Worm (Caenorhabditis elegans) whole organism, midembryonic: ENCODE data around the gene mec-5.

Experiments
- T22C8.4 ChIP-seq: fragments of 200-800 bp; sonication (Bioruptor generic); IDR thresholded peaks from 2 replicates; pipeline ENCODE4 v1.3.6; 2022; ENCODE audit warnings: missing genetic modification characterization, missing compliant biosample characterization
- cog-1 ChIP-seq: sonication (generic microtip); optimal IDR thresholded peaks from 2 replicates; lab custom pipeline; 2016; ENCODE audit warnings: missing genetic modification characterization, missing compliant biosample characterization
- flt-1 ChIP-seq: fragments of 200-800 bp; sonication (Bioruptor generic); IDR thresholded peaks from 2 replicates; pipeline ENCODE4 v1.3.6; 2022; ENCODE audit warnings: missing genetic modification characterization, missing compliant biosample characterization
- klf-2 ChIP-seq: fragments of 200-800 bp; sonication (Bioruptor generic); conservative IDR thresholded peaks from 2 replicates; pipeline ENCODE4 v1.3.6; 2022; ENCODE audit warnings: missing genetic modification reagents, missing genetic modification characterization, missing compliant biosample characterization
- med-1 ChIP-seq: sonication (generic microtip); optimal IDR thresholded peaks from 2 replicates; lab custom pipeline; 2017; ENCODE audit warnings: missing genetic modification characterization, mild to moderate bottlenecking, missing compliant biosample characterization, antibody characterized with exemption, missing genetic modification reagents; ENCODE audit not compliant: insufficient read depth
- ref-1 ChIP-seq: fragments of 200-800 bp; sonication (Bioruptor generic); conservative IDR thresholded peaks from 2 replicates; pipeline ENCODE4 v1.3.6; 2022; ENCODE audit warnings: missing genetic modification reagents, missing genetic modification characterization, missing compliant biosample characterization
- tab-1 ChIP-seq: fragments of 200-800 bp; sonication (Bioruptor generic); IDR thresholded peaks from 2 replicates; pipeline ENCODE4 v1.3.6; 2022; ENCODE audit warnings: missing genetic modification characterization, missing compliant biosample characterization
- ztf-23 ChIP-seq: fragments of 200-800 bp; sonication (Bioruptor generic); IDR thresholded peaks from 2 replicates; pipeline ENCODE4 v1.3.6; 2022; ENCODE audit warnings: missing genetic modification reagents, missing genetic modification characterization, missing compliant biosample characterization
- ztf-29 ChIP-seq: fragments of 200-800 bp; sonication (Bioruptor generic); IDR thresholded peaks from 2 replicates; pipeline ENCODE4 v1.3.6; 2022; ENCODE audit warnings: missing genetic modification reagents, missing genetic modification characterization, missing compliant biosample characterization

The mec-5 gene

DNA sequence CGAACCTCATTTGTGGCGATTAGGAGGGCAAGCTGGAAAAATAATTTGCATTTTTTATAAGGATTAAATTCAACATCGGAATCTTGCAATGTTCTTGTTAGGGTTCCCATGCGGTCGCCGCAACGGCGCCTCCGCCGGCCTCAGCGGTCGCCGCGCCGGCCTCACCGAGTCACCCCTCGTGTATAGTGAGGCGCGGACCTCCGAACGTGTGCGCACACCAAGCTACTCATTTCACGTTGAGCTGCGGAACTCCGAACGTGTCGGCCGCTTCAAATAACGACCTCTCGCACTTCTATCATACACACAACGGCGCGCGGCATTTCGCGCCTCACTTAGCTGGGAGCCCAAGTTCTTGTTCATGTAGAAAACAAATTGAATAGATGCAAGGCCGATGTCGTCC, 6.0 kb upstream of the mec-5 start:
- TF ChIP-seq tab-1 (GFP tag; lab: Robert Waterston, UW): no peak
- no peak for TF ChIP-seq ztf-29 (GFP tag; lab: Robert Waterston, UW)
- TF ChIP-seq klf-2 (GFP tag; lab: Robert Waterston, UW): no peak
- no peak for TF ChIP-seq med-1 (GFP tag; lab: Kevin White, UChicago)
- TF ChIP-seq cog-1 (tag; lab: Kevin White, UChicago): no peak
- no peak for TF ChIP-seq ref-1 (GFP tag; lab: Robert Waterston, UW)
- no peak for TF ChIP-seq ztf-23 (GFP tag; lab: Robert Waterston, UW)
- TF ChIP-seq T22C8.4 (GFP tag; lab: Robert Waterston, UW): no peak
- TF ChIP-seq flt-1 (GFP tag; lab: Robert Waterston, UW): no peak

DNA sequence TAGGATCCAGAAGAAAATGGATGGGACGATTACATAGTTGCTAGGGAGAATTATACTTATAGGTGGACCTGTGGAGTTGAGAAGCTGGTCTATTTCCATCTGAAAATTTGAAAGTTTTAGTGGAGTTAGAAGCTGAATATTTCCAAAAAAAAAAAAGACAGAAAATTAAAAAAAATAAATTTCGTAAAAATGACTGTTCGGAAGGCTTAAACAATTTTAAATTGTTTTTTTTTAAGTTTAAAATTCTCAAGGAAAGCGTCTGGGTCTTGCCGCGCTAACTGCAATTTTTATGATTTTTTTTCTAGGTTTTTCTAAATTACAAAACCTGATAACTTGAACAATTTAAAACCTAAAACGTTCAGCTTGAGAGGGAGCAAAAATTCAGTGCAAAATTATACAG, 4.6 kb upstream of the mec-5 start, which contains the start of gene mrp-3:
Gene mrp-3, minus strand, starts transcription at position 101 of the 400 bp plus-strand sequence.
- TF ChIP-seq T22C8.4 (GFP tag; lab: Robert Waterston, UW) (no peak), tab-1 (GFP tag; lab: Robert Waterston, UW) (no peak), ztf-29 (GFP tag; lab: Robert Waterston, UW) (no peak), ztf-23 (GFP tag; lab: Robert Waterston, UW) (no peak), cog-1 (tag; lab: Kevin White, UChicago) (no peak), ref-1 (GFP tag; lab: Robert Waterston, UW) (no peak), flt-1 (GFP tag; lab: Robert Waterston, UW) (no peak), med-1 (GFP tag; lab: Kevin White, UChicago) (no peak), klf-2 (GFP tag; lab: Robert Waterston, UW) (no peak)

DNA sequence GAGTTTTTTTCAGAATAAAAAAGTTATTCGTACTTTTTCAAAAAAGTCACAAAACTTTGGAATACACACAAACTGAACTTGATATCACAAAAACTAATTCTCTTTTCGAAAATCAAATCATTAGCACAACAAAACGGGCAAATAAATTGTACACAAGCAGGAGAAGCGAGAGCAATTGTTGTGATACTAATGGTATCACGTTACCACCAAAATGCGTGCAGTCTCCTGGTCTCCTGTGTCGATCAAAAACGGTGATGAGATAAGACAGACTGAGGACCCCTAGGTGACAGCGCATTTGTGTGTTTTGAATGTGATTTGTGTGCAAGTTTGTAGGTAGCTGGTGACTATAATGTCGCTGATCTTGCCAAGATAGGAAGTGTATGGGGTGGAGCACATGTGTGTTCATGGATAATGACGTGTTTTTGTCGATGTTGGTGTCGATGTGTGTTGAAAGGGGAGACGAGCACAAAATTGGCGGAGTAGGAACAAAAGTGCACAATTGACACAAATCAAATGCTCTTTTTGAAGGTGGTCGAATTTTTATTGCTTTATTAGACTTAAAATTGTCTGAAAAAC, 4.0 kb upstream of the mec-5 start:
- TF ChIP-seq ztf-23 (GFP tag; lab: Robert Waterston, UW): no peak
- no peak for TF ChIP-seq tab-1 (GFP tag; lab: Robert Waterston, UW)
- no peak for TF ChIP-seq cog-1 (tag; lab: Kevin White, UChicago)
- TF ChIP-seq ztf-29 (GFP tag; lab: Robert Waterston, UW): no peak
- no peak for TF ChIP-seq ref-1 (GFP tag; lab: Robert Waterston, UW)
- no peak for TF ChIP-seq med-1 (GFP tag; lab: Kevin White, UChicago)
- TF ChIP-seq klf-2 (GFP tag; lab: Robert Waterston, UW): no peak
- TF ChIP-seq flt-1 (GFP tag; lab: Robert Waterston, UW): no peak

DNA sequence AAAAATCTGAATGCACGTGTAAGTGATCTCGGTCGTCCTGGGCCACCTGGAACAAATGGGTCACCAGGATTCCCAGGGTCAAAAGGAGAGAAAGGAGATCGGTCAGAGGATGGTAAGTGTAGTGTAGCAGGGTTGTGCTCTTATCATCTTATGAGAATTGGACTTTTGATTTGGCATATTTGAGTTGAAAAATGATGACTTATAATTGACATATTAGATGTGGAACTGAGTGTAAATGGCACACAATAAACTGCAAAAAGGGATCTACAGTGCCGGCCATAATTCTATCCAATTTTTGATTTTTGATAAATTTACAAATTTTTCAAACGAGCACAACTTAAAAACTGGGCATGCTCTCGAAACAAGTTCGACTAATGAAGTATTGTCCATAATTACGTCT, 389 bp downstream of the mec-5 start:
- TF ChIP-seq klf-2 (GFP tag; lab: Robert Waterston, UW) (no peak), med-1 (GFP tag; lab: Kevin White, UChicago) (no peak), cog-1 (tag; lab: Kevin White, UChicago) (no peak), ztf-29 (GFP tag; lab: Robert Waterston, UW) (no peak), T22C8.4 (GFP tag; lab: Robert Waterston, UW) (no peak), ztf-23 (GFP tag; lab: Robert Waterston, UW) (no peak), ref-1 (GFP tag; lab: Robert Waterston, UW) (no peak), tab-1 (GFP tag; lab: Robert Waterston, UW) (no peak), flt-1 (GFP tag; lab: Robert Waterston, UW) (no peak)

DNA sequence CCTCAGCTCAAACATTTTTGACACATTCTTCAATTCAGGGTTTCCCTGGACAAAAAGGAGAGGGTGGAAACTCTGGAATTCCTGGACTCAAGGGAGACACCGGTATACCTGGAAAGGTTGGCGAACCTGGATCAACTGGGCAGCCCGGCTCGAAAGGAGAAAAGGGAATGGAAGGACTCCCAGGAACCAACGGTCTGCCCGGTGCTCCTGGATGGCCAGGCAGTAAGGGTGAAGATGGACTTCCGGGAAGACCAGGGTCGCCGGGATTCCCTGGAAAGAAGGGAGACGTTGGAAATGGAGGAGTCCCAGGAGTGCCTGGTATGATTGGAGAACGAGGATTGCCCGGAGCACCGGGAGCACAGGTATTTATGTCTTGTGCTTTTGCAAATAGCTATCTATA, 2.0 kb downstream of the mec-5 start:
- TF ChIP-seq flt-1 (GFP tag; lab: Robert Waterston, UW) (no peak), klf-2 (GFP tag; lab: Robert Waterston, UW) (no peak), med-1 (GFP tag; lab: Kevin White, UChicago) (no peak), cog-1 (tag; lab: Kevin White, UChicago) (no peak), ztf-23 (GFP tag; lab: Robert Waterston, UW) (no peak), ref-1 (GFP tag; lab: Robert Waterston, UW) (no peak), ztf-29 (GFP tag; lab: Robert Waterston, UW) (no peak), T22C8.4 (GFP tag; lab: Robert Waterston, UW) (no peak), tab-1 (GFP tag; lab: Robert Waterston, UW) (no peak)

DNA sequence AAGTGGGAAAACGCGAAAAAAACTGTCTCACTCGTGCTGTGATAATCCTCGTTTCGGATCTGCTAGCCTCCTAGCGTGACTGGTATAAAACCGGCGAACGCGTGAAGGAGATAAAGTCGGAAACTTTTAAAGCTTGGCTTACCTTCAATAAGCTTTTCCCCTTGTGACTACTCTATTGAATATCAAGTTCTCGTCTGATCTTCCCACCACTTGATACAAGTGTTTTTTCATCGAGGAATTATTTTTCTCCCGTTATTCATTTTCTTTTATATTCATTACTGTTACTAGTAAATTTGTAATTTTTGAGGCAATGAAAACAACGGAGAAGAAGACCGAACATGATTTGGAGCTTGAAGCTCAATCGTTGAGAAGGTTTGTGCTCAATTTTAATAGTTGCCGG, 7.4 kb downstream of the mec-5 start, which contains the start of gene col-186:
Gene col-186, plus strand, starts transcription at position 301 of the 400 bp plus-strand sequence.
- no peak for TF ChIP-seq ztf-29 (GFP tag; lab: Robert Waterston, UW)
- TF ChIP-seq flt-1 (GFP tag; lab: Robert Waterston, UW): no peak
- no peak for TF ChIP-seq ztf-23 (GFP tag; lab: Robert Waterston, UW)
- no peak for TF ChIP-seq ref-1 (GFP tag; lab: Robert Waterston, UW)
- TF ChIP-seq klf-2 (GFP tag; lab: Robert Waterston, UW): no peak
- TF ChIP-seq cog-1 (tag; lab: Kevin White, UChicago): no peak
- no peak for TF ChIP-seq med-1 (GFP tag; lab: Kevin White, UChicago)
- TF ChIP-seq tab-1 (GFP tag; lab: Robert Waterston, UW): no peak
- TF ChIP-seq T22C8.4 (GFP tag; lab: Robert Waterston, UW): no peak

DNA sequence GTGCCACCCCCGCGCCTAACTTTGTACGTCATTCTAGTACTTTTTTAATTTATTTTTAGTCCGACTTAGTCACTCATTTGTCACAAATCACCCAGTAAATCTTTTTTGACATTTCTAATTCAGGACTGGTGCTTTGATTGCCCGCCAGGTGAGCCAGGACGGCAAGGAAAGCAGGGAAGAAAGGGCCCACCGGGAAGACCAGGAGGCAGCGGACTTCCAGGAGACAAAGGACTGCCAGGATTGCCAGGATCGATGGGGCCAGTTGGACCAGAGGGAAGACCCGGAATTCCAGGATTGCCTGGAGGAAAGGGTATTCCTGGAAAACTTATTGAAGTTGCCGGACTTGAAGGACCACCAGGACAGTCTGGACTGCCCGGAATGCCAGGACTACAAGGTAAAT, 9.3 kb downstream of the mec-5 start:
- no peak for TF ChIP-seq cog-1 (tag; lab: Kevin White, UChicago)
- no peak for TF ChIP-seq T22C8.4 (GFP tag; lab: Robert Waterston, UW)
- TF ChIP-seq med-1 (GFP tag; lab: Kevin White, UChicago): no peak

DNA sequence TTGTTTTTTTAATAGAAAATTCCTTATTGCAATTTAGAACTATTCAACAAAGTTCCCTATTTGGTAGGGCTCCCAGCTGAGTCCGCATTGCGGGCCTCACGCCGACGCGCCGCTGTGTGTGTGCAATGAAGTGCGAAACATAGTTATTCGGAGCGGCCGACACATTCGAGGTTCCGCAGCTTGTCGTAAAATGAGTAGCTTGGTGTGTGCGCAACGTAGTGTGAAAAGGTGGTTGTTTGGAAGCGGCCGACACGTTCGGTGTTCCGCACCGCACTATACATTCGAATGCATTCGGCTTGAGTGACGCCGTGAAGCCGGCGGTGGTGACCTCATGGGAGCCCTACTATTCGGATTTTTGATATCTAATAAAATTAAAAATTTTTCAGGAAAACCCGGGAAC, 9.8 kb downstream of the mec-5 start:
- TF ChIP-seq ztf-29 (GFP tag; lab: Robert Waterston, UW) (no peak), med-1 (GFP tag; lab: Kevin White, UChicago) (no peak), ref-1 (GFP tag; lab: Robert Waterston, UW) (no peak), ztf-23 (GFP tag; lab: Robert Waterston, UW) (no peak), T22C8.4 (GFP tag; lab: Robert Waterston, UW) (no peak), tab-1 (GFP tag; lab: Robert Waterston, UW) (no peak), flt-1 (GFP tag; lab: Robert Waterston, UW) (no peak), klf-2 (GFP tag; lab: Robert Waterston, UW) (no peak), cog-1 (tag; lab: Kevin White, UChicago) (no peak)
